Worm (Caenorhabditis elegans): ENCODE results near the gene idpb-5.

DNA sequence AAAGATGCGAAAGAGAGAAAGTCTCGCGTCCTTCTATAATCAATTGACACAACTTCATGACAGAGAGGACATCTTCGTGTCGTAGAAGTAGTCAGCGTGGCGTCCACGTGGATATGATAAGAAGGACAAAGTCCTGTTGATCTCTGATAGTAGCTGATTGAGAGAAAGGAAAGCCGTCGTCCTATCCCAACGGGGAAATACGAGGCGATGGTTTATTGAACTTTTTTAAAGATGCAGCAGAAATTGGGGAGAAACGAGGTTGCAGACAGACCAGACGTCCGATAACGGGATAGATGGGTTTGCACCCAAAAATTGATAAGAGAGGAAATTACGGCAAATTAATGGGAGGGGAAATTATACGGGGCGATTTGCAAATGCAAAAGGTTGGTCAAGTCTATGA is 36.8 kb upstream of the idpb-5 start:
- TF ChIP-seq nhr-77 (tag; optimal IDR thresholded peaks at IDR 0.05) (no peak), zag-1 (tag; optimal IDR thresholded peaks at IDR 0.05) (no peak), nhr-12 (tag; optimal IDR thresholded peaks at IDR 0.05) (no peak), R02D3.7 (tag; optimal IDR thresholded peaks at IDR 0.05) (no peak), ZK546.5 (tag; optimal IDR thresholded peaks at IDR 0.05) (no peak), nhr-237 (tag; optimal IDR thresholded peaks at IDR 0.05) (no peak), elt-3 (tag; optimal IDR thresholded peaks at IDR 0.05) (no peak), unc-55 (GFP tag; optimal IDR thresholded peaks at IDR 0.05) (no peak), F13H6.1 (tag; optimal IDR thresholded peaks at IDR 0.05) (peak; percentile 79), skn-1 (tag; optimal IDR thresholded peaks at IDR 0.05) (no peak), lin-13 (GFP tag; optimal IDR thresholded peaks at IDR 0.05) (no peak)
